Worm (Caenorhabditis elegans): ENCODE results near the gene C38C6.3.

Gene C38C6.3

ce11 chrII:14605479-14605878 lies 27.4 kb upstream of the C38C6.3 start, which contains the start of gene F19H8.2:
TSS of gene F19H8.2 (minus strand) at chrII:14605869.
- TF ChIP-seq tbx-2 (tag; optimal IDR thresholded peaks at IDR 0.05) = no peak
- TF ChIP-seq mep-1 (tag; optimal IDR thresholded peaks at IDR 0.05) = peak; percentile 12
- TF ChIP-seq nhr-85 (tag) = peak; percentile 68
- TF ChIP-seq blmp-1 (tag; optimal IDR thresholded peaks at IDR 0.05) = peak; percentile 84
- no peak for TF ChIP-seq nhr-11 (tag; optimal IDR thresholded peaks at IDR 0.05)

- TF ChIP-seq snpc-4 (tag; optimal IDR thresholded peaks at IDR 0.05) (no peak), efl-1 (optimal IDR thresholded peaks at IDR 0.05) (no peak), efl-1 (GFP tag; optimal IDR thresholded peaks at IDR 0.05 in 1 of 2) (peak in 1 of 2 experiments; percentile 74)
These were observed 26.8 kb upstream of the C38C6.3 start, which contains the start of gene arl-3 for ce11 chrII:14606172-14606571. TSS of gene arl-3 (plus strand) at chrII:14606472.

- TF ChIP-seq snpc-4 (tag; optimal IDR thresholded peaks at IDR 0.05) = no peak
- no peak for TF ChIP-seq Y116A8C.19 (tag; optimal IDR thresholded peaks at IDR 0.05; ENCODE audit: borderline replicate concordance)
- TF ChIP-seq C16A3.4 (tag; optimal IDR thresholded peaks at IDR 0.05) = no peak
- no peak for TF ChIP-seq efl-1 (optimal IDR thresholded peaks at IDR 0.05)
- peak in 1 of 2 experiments; percentile 51 for TF ChIP-seq efl-1 (GFP tag; optimal IDR thresholded peaks at IDR 0.05 in 1 of 2)
- TF ChIP-seq irx-1 (tag; optimal IDR thresholded peaks at IDR 0.05) = no peak
These were observed 24.4 kb upstream of the C38C6.3 start for ce11 chrII:14608508-14608907.

- TF ChIP-seq nhr-76 (tag; optimal IDR thresholded peaks at IDR 0.05) = no peak
- no peak for TF ChIP-seq C34B4.2 (tag; optimal IDR thresholded peaks at IDR 0.05)
- no peak for TF ChIP-seq efl-1 (optimal IDR thresholded peaks at IDR 0.05)
- TF ChIP-seq efl-1 (GFP tag; optimal IDR thresholded peaks at IDR 0.05 in 1 of 2) = peak in 1 of 2 experiments; percentile 30
These were observed 23.5 kb upstream of the C38C6.3 start for ce11 chrII:14609297-14609937.

DNA sequence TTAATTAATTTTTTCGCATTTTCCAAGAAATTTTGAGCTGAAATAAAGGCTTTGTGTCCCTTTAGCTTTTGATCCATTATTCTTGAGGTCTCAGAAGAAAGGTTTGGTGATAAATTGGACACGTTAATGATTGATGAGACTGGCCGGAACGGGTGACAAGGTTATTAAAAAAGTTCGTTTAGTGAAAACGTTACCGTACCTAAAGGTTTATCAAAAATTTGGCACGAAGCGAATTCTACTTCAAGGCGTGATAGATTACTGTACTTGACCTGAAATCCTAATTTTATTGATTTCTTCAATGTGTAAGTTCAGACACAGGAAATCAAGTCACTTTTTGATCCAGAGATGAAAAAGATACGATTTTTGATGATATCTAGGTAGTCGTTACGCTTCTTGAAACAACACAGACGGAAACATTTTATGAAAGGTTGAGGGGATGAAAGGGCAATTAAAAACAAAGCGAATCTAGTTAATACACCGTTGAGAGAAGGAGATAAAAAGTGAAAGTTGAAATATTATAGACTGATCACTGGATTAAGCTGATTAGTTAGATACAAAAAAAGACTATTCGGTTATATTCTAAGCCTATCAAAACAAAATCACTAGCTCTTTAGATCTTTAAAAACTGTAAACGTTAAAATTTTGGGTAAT lies 22.3 kb upstream of the C38C6.3 start:
- TF ChIP-seq lsy-2 (tag; optimal IDR thresholded peaks at IDR 0.05) = no peak
- no peak for TF ChIP-seq unc-130 (tag; optimal IDR thresholded peaks at IDR 0.05)
- TF ChIP-seq tlp-1 (tag; optimal IDR thresholded peaks at IDR 0.05) = no peak
- no peak for TF ChIP-seq sox-4 (tag; optimal IDR thresholded peaks at IDR 0.05)
- peak; percentile 42 for TF ChIP-seq blmp-1 (tag; optimal IDR thresholded peaks at IDR 0.05)
- TF ChIP-seq ama-1 (optimal IDR thresholded peaks at IDR 0.05) = peak; percentile 20
- TF ChIP-seq unc-30 (tag; optimal IDR thresholded peaks at IDR 0.05) = no peak
- TF ChIP-seq lin-39 (tag; optimal IDR thresholded peaks at IDR 0.05) = peak; percentile 16
- no peak for TF ChIP-seq zag-1 (tag; optimal IDR thresholded peaks at IDR 0.05)
- no peak for TF ChIP-seq isw-1 (GFP tag; IDR thresholded peaks at IDR 0.05)
- no peak for TF ChIP-seq mep-1 (tag; optimal IDR thresholded peaks at IDR 0.05)
- TF ChIP-seq ceh-8 (GFP tag; optimal IDR thresholded peaks at IDR 0.05) = no peak
- TF ChIP-seq nhr-84 (tag; optimal IDR thresholded peaks at IDR 0.05) = no peak
- no peak for TF ChIP-seq ztf-11 (tag; optimal IDR thresholded peaks at IDR 0.05)
- no peak for TF ChIP-seq efl-1 (optimal IDR thresholded peaks at IDR 0.05)
- TF ChIP-seq efl-1 (GFP tag; optimal IDR thresholded peaks at IDR 0.05 in 1 of 2) = peak in 1 of 2 experiments; percentile 50

- no peak for TF ChIP-seq unc-62 (GFP tag; optimal IDR thresholded peaks at IDR 0.05)
- TF ChIP-seq blmp-1 (tag; optimal IDR thresholded peaks at IDR 0.05) = peak; percentile 7
These were observed 21.6 kb upstream of the C38C6.3 start for ce11 chrII:14611307-14611706.

DNA sequence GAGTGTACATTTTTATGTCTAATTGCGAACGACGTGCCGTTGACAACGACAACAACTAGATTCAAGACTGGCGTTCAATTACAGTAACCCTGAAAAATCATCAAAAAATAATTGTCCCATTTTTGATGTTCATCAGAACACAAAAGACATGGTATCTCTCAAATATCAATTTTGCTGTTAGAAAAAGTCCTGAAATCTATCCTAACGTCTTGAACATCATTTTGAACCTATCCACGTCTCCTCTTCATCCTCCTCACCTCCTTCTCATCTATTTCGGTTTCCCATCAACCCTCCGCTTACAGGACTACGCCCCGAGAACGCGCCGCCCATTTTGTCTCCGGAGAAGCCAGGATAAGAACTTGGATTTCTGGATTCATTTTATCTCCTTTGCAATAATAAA lies 17.2 kb upstream of the C38C6.3 start, which contains the start of gene mltn-9:
mltn-9 (plus strand) TSS at position 301 of the 400 bp plus-strand sequence.
- TF ChIP-seq ama-1 (optimal IDR thresholded peaks at IDR 0.05) (no peak), nhr-12 (tag; optimal IDR thresholded peaks at IDR 0.05) (no peak), fos-1 (tag; optimal IDR thresholded peaks at IDR 0.05) (no peak), zag-1 (tag; optimal IDR thresholded peaks at IDR 0.05) (no peak), lin-13 (GFP tag; optimal IDR thresholded peaks at IDR 0.05) (no peak), snu-23 (GFP tag; optimal IDR thresholded peaks at IDR 0.05) (no peak), nhr-19 (GFP tag; conservative IDR thresholded peaks at IDR 0.05) (no peak), pqm-1 (tag; optimal IDR thresholded peaks at IDR 0.05) (no peak), efl-1 (optimal IDR thresholded peaks at IDR 0.05) (no peak), efl-1 (GFP tag; optimal IDR thresholded peaks at IDR 0.05 in 1 of 2) (no peak), blmp-1 (tag; optimal IDR thresholded peaks at IDR 0.05) (no peak), hlh-4 (tag; optimal IDR thresholded peaks at IDR 0.05) (no peak), mab-9 (GFP tag; IDR thresholded peaks at IDR 0.05) (no peak), dpl-1 (GFP tag; optimal IDR thresholded peaks at IDR 0.05) (no peak)
